Worm (Caenorhabditis elegans) whole organism, young adult: Measurements from ENCODE around the gene W09C2.10.

ENCODE experiments used
- F23B12.7 ChIP-seq: sonication (generic microtip); optimal IDR thresholded peaks from 2 replicates; lab custom pipeline; 2017; ENCODE audit warnings: missing genetic modification characterization, mild to moderate bottlenecking, missing compliant biosample characterization, antibody characterized with exemption, moderate library complexity; ENCODE audit not compliant: insufficient read depth
- F39B2.1 ChIP-seq: fragments of 200-800 bp; sonication (Bioruptor generic); IDR thresholded peaks from 2 replicates; pipeline ENCODE4 v1.3.6; 2022; ENCODE audit warnings: missing genetic modification reagents, missing genetic modification characterization, missing compliant biosample characterization
- F52B5.7 ChIP-seq: sonication (generic microtip); optimal IDR thresholded peaks from 2 replicates; lab custom pipeline; 2016; ENCODE audit warnings: mild to moderate bottlenecking, missing genetic modification characterization, missing compliant biosample characterization
- F55B11.4 ChIP-seq: sonication (generic microtip); optimal IDR thresholded peaks from 2 replicates; lab custom pipeline; 2016; ENCODE audit warnings: missing compliant biosample characterization, missing genetic modification characterization, borderline replicate concordance; ENCODE audit not compliant: insufficient read depth
- Y53G8AR.9 ChIP-seq: fragments of 200-800 bp; sonication (Bioruptor generic); conservative IDR thresholded peaks from 2 replicates; pipeline ENCODE4 v1.3.6; 2022; ENCODE audit warnings: missing genetic modification reagents, missing genetic modification characterization, missing compliant biosample characterization
- Y56A3A.18 ChIP-seq: fragments of 200-800 bp; sonication (Bioruptor generic); IDR thresholded peaks from 2 replicates; pipeline ENCODE4 v1.3.6; 2022; ENCODE audit warnings: missing genetic modification reagents, missing genetic modification characterization, missing compliant biosample characterization
- ZK185.1 ChIP-seq: sonication (generic microtip); optimal IDR thresholded peaks from 2 replicates; lab custom pipeline; 2016; ENCODE audit warnings: mild to moderate bottlenecking, missing genetic modification characterization, missing compliant biosample characterization; ENCODE audit not compliant: poor library complexity, severe bottlenecking
- atf-7 ChIP-seq: sonication (generic microtip); optimal IDR thresholded peaks from 2 replicates; lab custom pipeline; 2017; ENCODE audit warnings: mild to moderate bottlenecking, missing genetic modification characterization, missing compliant biosample characterization
- ceh-100 ChIP-seq: fragments of 200-800 bp; sonication (Bioruptor generic); IDR thresholded peaks from 2 replicates; pipeline ENCODE4 v1.3.6; 2022; ENCODE audit warnings: missing genetic modification reagents, missing genetic modification characterization, missing compliant biosample characterization
- dox-1 ChIP-seq: fragments of 200-800 bp; sonication (Bioruptor generic); IDR thresholded peaks from 2 replicates; pipeline ENCODE4 v1.3.6; 2022; ENCODE audit warnings: missing genetic modification reagents, missing genetic modification characterization, missing compliant biosample characterization
- ets-4 ChIP-seq: fragments of 200-800 bp; sonication (Bioruptor generic); optimal IDR thresholded peaks from 2 replicates; lab custom pipeline; 2018; ENCODE audit warnings: mild to moderate bottlenecking, missing genetic modification characterization, missing compliant biosample characterization
- hsf-1 ChIP-seq: fragments of 200-800 bp; sonication (Bioruptor generic); IDR thresholded peaks from 2 replicates; pipeline ENCODE4 v1.3.6; 2022; ENCODE audit warnings: missing genetic modification reagents, missing genetic modification characterization, missing compliant biosample characterization
- lag-1 ChIP-seq: fragments of 200-800 bp; sonication (Bioruptor generic); IDR thresholded peaks from 2 replicates; pipeline ENCODE4 v1.3.6; 2022; ENCODE audit warnings: missing genetic modification reagents, missing genetic modification characterization, missing compliant biosample characterization
- let-526 ChIP-seq: fragments of 200-800 bp; sonication (Bioruptor generic); IDR thresholded peaks from 2 replicates; pipeline ENCODE4 v1.3.6; 2022; ENCODE audit warnings: missing genetic modification reagents, missing genetic modification characterization, missing compliant biosample characterization
- lin-35 ChIP-seq, 3 experiments: fragments of 150-350 bp in 2 of 3; sonication (generic microtip) in 1 of 3; optimal IDR thresholded peaks; 2 replicates each; lab custom pipeline; 2014 to 2018; ENCODE audit warnings: missing biosample characterization in 3 of 3, missing genetic modification characterization in 3 of 3, missing genetic modification reagents in 3 of 3
- madf-8 ChIP-seq: fragments of 200-800 bp; sonication (Bioruptor generic); conservative IDR thresholded peaks from 2 replicates; pipeline ENCODE4 v1.3.6; 2022; ENCODE audit warnings: missing genetic modification reagents, missing genetic modification characterization, missing compliant biosample characterization
- nfya-2 ChIP-seq: fragments of 200-800 bp; sonication (Bioruptor generic); IDR thresholded peaks from 2 replicates; pipeline ENCODE4 v1.3.6; 2022; ENCODE audit warnings: missing genetic modification reagents, missing genetic modification characterization, missing compliant biosample characterization
- rcor-1 ChIP-seq: fragments of 200-800 bp; sonication (Bioruptor generic); IDR thresholded peaks from 2 replicates; pipeline ENCODE4 v1.3.6; 2022; ENCODE audit warnings: missing genetic modification reagents, missing genetic modification characterization, missing compliant biosample characterization
- rec-8 ChIP-seq, 2 experiments: sonication (generic microtip); optimal IDR thresholded peaks; 2 replicates each; lab custom pipeline; 2016; ENCODE audit warnings: mild to moderate bottlenecking in 2 of 2, missing genetic modification characterization in 2 of 2, missing genetic modification reagents in 2 of 2, missing genotype in 2 of 2, missing biosample characterization in 1 of 2, missing compliant biosample characterization in 1 of 2, moderate library complexity in 1 of 2
- sdz-38 ChIP-seq: sonication (generic microtip); optimal IDR thresholded peaks from 2 replicates; lab custom pipeline; 2016; ENCODE audit warnings: missing genotype, missing genetic modification characterization, missing compliant biosample characterization
- snpc-3.4 ChIP-seq: sonication (generic microtip); optimal IDR thresholded peaks from 2 replicates; lab custom pipeline; 2017; ENCODE audit warnings: missing genetic modification characterization, mild to moderate bottlenecking, missing compliant biosample characterization, antibody characterized with exemption, moderate library complexity, missing genotype, missing genetic modification reagents
- snpc-4 ChIP-seq, 5 experiments: fragments of 150-350 bp in 1 of 5; sonication (generic microtip) in 4 of 5; optimal IDR thresholded peaks; 2 replicates each; lab custom pipeline; 2014 to 2018; ENCODE audit warnings: missing genetic modification characterization in 5 of 5, missing biosample characterization in 3 of 5, antibody characterized with exemption in 2 of 5, mild to moderate bottlenecking in 2 of 5, missing compliant biosample characterization in 2 of 5, missing genotype in 2 of 5, moderate library complexity in 2 of 5, missing genetic modification reagents in 1 of 5
- tbx-9 ChIP-seq: sonication (generic microtip); optimal IDR thresholded peaks from 2 replicates; lab custom pipeline; 2016; ENCODE audit warnings: borderline replicate concordance, missing genetic modification characterization, inconsistent platforms, missing compliant biosample characterization
- tlf-1 ChIP-seq: fragments of 200-800 bp; sonication (Bioruptor generic); optimal IDR thresholded peaks from 2 replicates; lab custom pipeline; 2018; ENCODE audit warnings: mild to moderate bottlenecking, missing genetic modification characterization, missing compliant biosample characterization
- zfh-2 ChIP-seq: fragments of 200-800 bp; sonication (Bioruptor generic); conservative IDR thresholded peaks from 2 replicates; pipeline ENCODE4 v1.3.6; 2022; ENCODE audit warnings: missing genetic modification reagents, missing genetic modification characterization, missing compliant biosample characterization
- zim-3 ChIP-seq: sonication (generic microtip); optimal IDR thresholded peaks from 2 replicates; lab custom pipeline; 2017; ENCODE audit warnings: mild to moderate bottlenecking, missing genetic modification characterization, moderate library complexity, missing compliant biosample characterization
- ztf-25 ChIP-seq: fragments of 200-800 bp; sonication (Bioruptor generic); IDR thresholded peaks from 2 replicates; pipeline ENCODE4 v1.3.6; 2022; ENCODE audit warnings: missing genetic modification reagents, missing genetic modification characterization, missing compliant biosample characterization

The W09C2.10 gene

ce11 chrIV:9588784-9589457 lies 36.0 kb downstream of the W09C2.10 start, which contains the start of gene trcs-1 (continued):
- TF ChIP-seq zfh-2 (GFP tag; lab: Robert Waterston, UW): no peak
- TF ChIP-seq ZK185.1 (tag; lab: Kevin White, UChicago): no peak
- peak; percentile 92 for TF ChIP-seq madf-8 (GFP tag; lab: Robert Waterston, UW)
- TF ChIP-seq sdz-38 (tag; lab: Kevin White, UChicago): no peak
- no peak for TF ChIP-seq F55B11.4 (tag; lab: Kevin White, UChicago)
- peak; percentile 82 for TF ChIP-seq snpc-3.4
- TF ChIP-seq ceh-100 (GFP tag; lab: Robert Waterston, UW): no peak
- TF ChIP-seq, all 124 proteins: peak for 28

ce11 chrIV:9584352-9584751 lies 40.5 kb downstream of the W09C2.10 start:
- TF ChIP-seq ceh-100 (GFP tag; lab: Robert Waterston, UW) (no peak), hsf-1 (GFP tag; lab: Robert Waterston, UW) (no peak), dox-1 (GFP tag; lab: Robert Waterston, UW) (no peak), lag-1 (GFP tag; lab: Robert Waterston, UW) (no peak), nfya-2 (GFP tag; lab: Robert Waterston, UW) (no peak), F23B12.7 (no peak), ztf-25 (GFP tag; lab: Robert Waterston, UW) (no peak), atf-7 (tag; lab: Kevin White, UChicago) (no peak), tlf-1 (GFP tag; lab: Kevin White, UChicago) (no peak), snpc-4 (GFP tag; optimal IDR thresholded peaks at IDR 0.05; lab: Kevin White, UChicago) (no peak), snpc-4 (tag; optimal IDR thresholded peaks at IDR 0.05; lab: Kevin White, UChicago) (no peak), F39B2.1 (GFP tag; lab: Robert Waterston, UW) (no peak), zim-3 (tag; lab: Kevin White, UChicago) (no peak), lin-35 (GFP tag; optimal IDR thresholded peaks at IDR 0.05; lab: Kevin White, UChicago) (no peak), tbx-9 (tag; lab: Kevin White, UChicago) (no peak), rcor-1 (GFP tag; lab: Robert Waterston, UW) (no peak), F52B5.7 (tag; lab: Kevin White, UChicago) (no peak), Y56A3A.18 (no peak)

ce11 chrIV:9580021-9580420 lies 44.9 kb downstream of the W09C2.10 start, which contains the start of gene npr-2:
TSS of gene npr-2 (minus strand) at chrIV:9580121.
- TF ChIP-seq Y53G8AR.9 (GFP tag; lab: Robert Waterston, UW) (no peak), let-526 (GFP tag; lab: Robert Waterston, UW) (no peak), dox-1 (GFP tag; lab: Robert Waterston, UW) (no peak), ets-4 (GFP tag; lab: Kevin White, UChicago) (no peak), F55B11.4 (tag; lab: Kevin White, UChicago) (no peak), rec-8 (tag; optimal IDR thresholded peaks at IDR 0.05; lab: Kevin White, UChicago) (no peak), tbx-9 (tag; lab: Kevin White, UChicago) (no peak)
